Fruit fly (Drosophila melanogaster) whole organism, adult: ENCODE data around the gene CG12204.

ENCODE experiments used
- bab1 ChIP-seq: fragments of 200-800 bp; sonication (Bioruptor generic); optimal IDR thresholded peaks from 3 replicates; lab custom pipeline; 2019; ENCODE audit warnings: missing biosample characterization, mild to moderate bottlenecking, missing genetic modification characterization, moderate library complexity
- kay ChIP-seq: fragments of 200-800 bp; sonication (Bioruptor generic); peaks from one replicate; lab custom pipeline; 2016; ENCODE audit warnings: missing biosample characterization, missing genetic modification characterization, borderline replicate concordance
- toe ChIP-seq: fragments of 200-800 bp; sonication (Bioruptor generic); optimal IDR thresholded peaks from 2 replicates; lab custom pipeline; 2016; ENCODE audit warnings: missing biosample characterization, missing genetic modification characterization

DNA sequence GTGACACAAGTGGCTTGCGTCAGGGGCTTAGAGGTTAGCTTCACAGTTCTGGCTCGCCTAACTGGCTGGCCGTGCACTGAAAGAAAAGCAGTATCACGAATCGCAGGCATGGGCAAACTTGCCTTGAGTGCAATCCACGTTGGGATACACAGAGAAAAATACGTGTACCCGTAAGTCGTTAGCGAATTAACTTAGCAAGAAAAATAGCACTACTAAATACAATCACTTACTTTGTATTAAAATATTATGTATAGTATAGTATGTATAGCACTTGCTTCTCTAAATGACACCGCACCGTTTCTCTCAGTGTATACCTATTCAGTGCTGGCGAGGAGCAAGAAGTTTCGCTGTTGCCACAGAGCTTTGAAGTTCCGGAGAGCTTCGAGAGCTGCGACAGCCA lies 41.1 kb downstream of the CG12204 start:
- TF ChIP-seq toe (GFP tag; lab: Kevin White, UChicago), result no peak
- TF ChIP-seq bab1 (GFP tag; lab: Kevin White, UChicago), result no peak
- no peak for TF ChIP-seq kay (GFP tag; lab: Kevin White, UChicago)
